Fruit fly (Drosophila melanogaster) S2 (cell line): ENCODE measurements around the gene GstD3.
A peak's percentile ranks its signal among the peaks of the same experiment; 100 is the strongest.

Experiments
- CG8478 ChIP-seq: fragments of >200 bp; optimal IDR thresholded peaks from 2 replicates; lab custom pipeline; 2018
- CTCF ChIP-seq, 2 experiments: fragments of >200 bp; optimal IDR thresholded peaks; 2 replicates each; lab custom pipeline; 2018

GstD3 gene

DNA sequence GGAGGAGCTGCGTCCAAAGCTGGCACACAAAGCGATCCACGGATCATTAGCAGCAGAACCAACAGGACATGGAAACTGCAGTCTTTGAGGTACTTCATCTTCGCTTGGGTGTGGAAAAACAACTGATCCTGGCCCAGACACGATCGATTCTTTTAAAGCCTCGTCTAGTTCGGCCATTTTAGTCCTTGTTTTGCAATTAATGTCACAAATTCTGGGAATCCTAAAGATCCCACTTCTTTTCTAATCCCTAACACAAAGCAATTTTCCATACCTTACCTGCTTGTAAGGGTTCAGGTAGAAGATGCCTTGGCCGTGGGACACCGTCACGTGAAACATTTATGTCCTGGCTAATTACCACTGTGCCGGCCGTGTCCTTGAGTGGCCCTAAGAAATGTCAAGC is 9.7 kb downstream of the GstD3 start, which contains the start of gene CG10035:
CG10035 (minus strand) TSS at position 129 of the 400 bp plus-strand sequence.
- TF ChIP-seq CG8478 (lab: Kevin White, UChicago): no peak
- no peak for TF ChIP-seq CTCF (optimal IDR thresholded peaks at IDR 0.05; lab: Kevin White, UChicago)

DNA sequence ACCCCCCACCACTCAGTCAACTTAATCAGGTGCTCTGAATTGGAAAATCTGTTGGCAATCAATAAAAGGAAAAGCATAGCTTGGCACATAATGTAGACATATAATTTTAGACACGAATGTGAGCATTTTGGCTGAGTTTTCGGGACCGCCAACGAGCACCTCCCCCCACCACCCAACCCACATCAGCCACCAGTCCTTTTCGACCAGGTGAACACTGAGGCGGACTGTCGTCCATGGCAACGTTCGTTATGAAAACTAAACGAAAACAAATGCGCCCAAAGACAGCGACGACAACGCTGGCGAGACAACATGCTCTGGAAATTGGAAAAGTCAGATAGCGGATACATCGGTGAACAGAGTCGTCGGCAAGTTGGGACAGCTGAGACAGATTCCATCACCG is 10.2 kb downstream of the GstD3 start, which contains the start of gene GstD11:
GstD11 (plus strand) TSS at position 301 of the 400 bp plus-strand sequence.
- TF ChIP-seq CG8478 (lab: Kevin White, UChicago) (no peak), CTCF (optimal IDR thresholded peaks at IDR 0.05; lab: Kevin White, UChicago) (no peak)

DNA sequence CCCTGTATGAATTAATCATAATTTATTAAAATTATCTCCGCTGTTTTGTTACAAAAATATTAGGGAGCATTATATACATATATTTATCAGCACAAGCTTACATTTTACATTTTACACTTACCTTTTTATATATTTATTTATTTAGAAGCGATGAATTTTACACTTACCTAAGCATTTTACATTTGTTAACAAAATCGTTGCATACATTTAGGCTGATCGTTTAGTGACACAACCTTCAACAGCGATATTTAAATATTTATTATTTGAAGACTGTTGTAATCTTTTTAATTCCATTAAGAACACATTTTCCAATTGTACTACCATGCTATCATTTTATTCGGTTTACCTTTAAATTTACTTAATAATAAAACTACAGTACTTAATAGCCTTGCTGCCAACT is 10.9 kb downstream of the GstD3 start:
- TF ChIP-seq CTCF (optimal IDR thresholded peaks at IDR 0.05; lab: Kevin White, UChicago): peak in 1 of 2 experiments; percentile 29
- no peak for TF ChIP-seq CG8478 (lab: Kevin White, UChicago)

DNA sequence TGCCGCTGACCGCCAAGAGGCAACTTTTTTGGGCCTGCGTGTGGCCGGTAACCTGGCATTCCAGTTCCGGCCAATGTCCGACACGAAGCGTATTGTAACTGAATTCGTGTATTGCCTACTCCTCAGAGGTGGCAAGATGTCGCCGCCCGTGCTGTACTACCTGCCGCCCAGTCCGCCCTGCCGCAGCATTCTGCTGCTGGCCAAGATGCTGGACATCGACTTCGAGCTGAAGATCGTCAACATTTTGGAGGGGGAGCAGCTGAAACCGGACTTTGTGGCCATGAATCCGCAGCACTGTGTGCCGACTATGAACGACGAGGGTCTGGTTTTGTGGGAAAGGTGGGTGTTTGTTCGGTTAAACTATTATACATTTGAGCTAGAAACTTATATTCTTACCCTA is 11.4 kb downstream of the GstD3 start:
- TF ChIP-seq CTCF (optimal IDR thresholded peaks at IDR 0.05; lab: Kevin White, UChicago): no peak

DNA sequence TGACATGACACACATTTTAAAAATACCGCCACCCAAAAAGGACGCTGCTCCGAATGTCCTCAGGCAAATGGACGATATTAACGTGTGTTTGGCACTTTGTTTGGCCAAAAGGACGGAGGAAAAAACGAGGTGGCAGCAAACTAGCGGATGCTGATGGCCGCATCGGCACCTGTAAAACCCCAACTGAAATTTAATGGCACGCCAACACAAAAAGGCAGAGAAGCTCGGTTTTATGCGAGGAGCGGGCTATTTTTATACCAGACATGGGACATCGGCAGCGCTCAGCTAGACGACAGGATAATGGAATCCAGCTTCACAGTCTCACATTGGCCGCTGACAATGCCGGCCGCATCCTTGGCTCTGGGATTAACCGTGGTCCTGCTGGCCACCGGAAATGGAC is 13.1 kb downstream of the GstD3 start, which contains the start of gene Sol1:
Sol1 (plus strand) TSS at position 301 of the 400 bp plus-strand sequence.
- TF ChIP-seq CTCF (optimal IDR thresholded peaks at IDR 0.05; lab: Kevin White, UChicago) (no peak), CG8478 (lab: Kevin White, UChicago) (no peak)

DNA sequence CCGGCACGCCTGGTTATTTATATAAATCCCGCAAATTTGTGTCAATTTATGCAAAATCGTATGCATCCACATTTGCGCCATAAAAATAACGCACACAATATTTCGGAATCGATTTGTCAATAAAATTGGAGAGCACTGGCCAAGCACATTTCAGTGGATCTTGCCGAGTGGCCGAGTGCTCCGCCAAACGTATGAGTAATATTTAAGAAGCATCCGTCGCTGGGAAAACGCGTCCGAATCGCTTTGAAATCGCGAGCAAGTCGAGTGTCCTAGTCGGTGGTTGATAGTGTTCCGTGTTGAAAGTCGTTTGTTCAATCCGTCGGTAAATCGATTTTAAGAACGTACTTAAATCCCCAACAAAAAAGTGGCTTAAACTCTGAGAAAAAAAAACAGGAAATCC is 14.1 kb downstream of the GstD3 start, which contains the start of gene CG33098:
CG33098 (plus strand) TSS at position 224 of the 400 bp plus-strand sequence.
- TF ChIP-seq CG8478 (lab: Kevin White, UChicago) (no peak), CTCF (optimal IDR thresholded peaks at IDR 0.05; lab: Kevin White, UChicago) (no peak)

DNA sequence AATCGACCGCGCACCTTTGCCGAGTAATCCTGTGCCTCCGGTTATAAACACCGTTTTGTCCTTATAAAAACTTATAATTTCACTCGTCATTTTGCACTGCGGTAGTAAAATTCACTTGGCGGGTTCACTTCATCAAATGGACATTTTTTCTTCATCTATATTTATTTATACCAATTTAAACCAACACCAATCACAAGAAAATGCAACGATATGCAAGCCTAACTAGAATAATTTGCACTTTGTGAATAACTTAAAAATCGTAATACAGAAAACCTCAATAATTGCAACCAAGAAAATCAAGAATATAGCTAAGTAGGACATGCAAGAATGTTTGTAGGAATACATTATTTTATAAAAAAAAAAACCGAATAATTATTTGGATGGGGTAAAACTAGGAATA is 23.0 kb downstream of the GstD3 start, which contains the start of the genes CG10096 and CG10097:
CG10096 (minus strand) TSS at position 101 of the 400 bp plus-strand sequence.
CG10097 (minus strand) TSS at position 101 of the 400 bp plus-strand sequence.
- TF ChIP-seq CTCF (optimal IDR thresholded peaks at IDR 0.05; lab: Kevin White, UChicago): no peak
- TF ChIP-seq CG8478 (lab: Kevin White, UChicago): no peak

DNA sequence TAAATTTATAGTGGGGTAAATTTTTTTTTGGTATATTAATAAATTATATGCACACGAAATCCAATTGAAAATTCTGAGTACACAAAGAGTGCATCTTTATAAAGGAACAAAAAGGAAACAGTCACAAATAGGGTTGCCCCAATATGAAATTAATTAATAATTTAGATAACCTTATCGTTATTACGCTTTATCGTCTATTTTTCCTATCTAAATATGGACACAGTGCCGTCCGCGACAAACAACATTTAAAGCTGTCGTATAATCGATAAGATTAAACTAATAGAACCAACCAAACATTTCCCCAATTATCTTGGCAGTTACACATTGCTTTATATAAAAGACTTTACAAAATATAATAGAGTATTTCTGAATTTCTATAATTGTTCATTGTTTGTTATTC is 25.2 kb downstream of the GstD3 start:
- TF ChIP-seq CG8478 (lab: Kevin White, UChicago): no peak
- no peak for TF ChIP-seq CTCF (optimal IDR thresholded peaks at IDR 0.05; lab: Kevin White, UChicago)

DNA sequence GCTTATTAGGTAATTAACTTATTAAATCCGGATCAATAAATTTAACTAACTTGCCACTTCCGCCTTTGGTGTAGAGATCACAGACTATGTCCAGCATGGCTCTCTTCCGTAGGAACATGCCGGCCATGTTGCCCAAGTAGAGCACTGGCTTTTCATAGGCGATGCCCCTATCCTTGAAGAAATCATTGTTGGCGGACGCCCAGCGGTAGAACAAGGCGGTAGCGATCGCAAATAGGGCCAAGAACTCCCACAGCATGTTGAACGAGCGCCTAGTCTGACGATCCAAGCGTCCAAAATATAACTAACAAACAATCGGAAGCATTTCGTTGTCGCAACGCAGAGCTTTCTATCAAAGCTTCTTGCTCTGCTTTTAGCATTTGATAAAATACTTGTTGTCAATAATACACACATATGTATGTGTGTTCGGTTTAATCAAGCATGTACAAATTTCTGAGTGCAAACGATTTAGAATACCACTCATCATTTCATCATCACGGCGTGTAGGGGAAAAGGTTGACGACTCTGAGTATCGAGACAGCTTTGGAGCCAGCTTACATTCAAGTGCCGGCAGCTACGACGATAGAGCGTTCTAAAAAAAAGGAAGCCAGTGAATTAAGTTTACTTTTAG is 25.9 kb downstream of the GstD3 start, which contains the start of gene Cyp9f3:
Cyp9f3 (minus strand) TSS at position 310 of the 628 bp plus-strand sequence.
- TF ChIP-seq CTCF (optimal IDR thresholded peaks at IDR 0.05; lab: Kevin White, UChicago) (no peak), CG8478 (lab: Kevin White, UChicago) (no peak)

DNA sequence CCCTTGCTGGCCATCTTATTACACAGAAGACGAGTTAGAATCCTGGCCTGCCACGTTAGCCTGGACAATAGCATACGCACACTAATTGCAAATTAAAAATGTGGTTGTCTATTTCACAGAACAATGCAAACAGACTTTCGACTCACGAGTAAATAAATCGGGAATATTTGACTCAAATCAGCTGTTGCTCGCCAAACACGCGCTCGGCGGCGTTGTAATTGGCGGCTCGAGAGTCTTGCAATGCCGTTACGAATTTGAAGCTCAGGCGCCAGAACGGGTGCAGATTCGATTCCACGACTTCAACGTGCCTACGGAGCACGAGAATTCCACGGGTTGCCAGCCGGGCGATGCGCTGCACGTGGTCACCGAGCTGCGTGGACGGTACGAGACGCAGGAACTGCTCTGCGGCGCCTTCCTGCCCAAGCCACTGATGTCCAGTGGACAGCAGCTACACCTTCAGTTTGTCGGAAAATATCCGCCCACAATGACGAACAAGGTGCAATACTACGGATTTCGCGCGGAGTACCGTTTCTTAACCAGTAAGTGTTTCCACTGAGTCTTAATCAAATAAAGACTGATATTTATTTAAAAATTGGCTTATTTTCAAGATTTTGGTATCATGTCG is 28.9 kb downstream of the GstD3 start, which contains the start of gene DNAlig3:
DNAlig3 (minus strand) TSS at position 168 of the 625 bp plus-strand sequence.
- TF ChIP-seq CG8478 (lab: Kevin White, UChicago) (no peak), CTCF (optimal IDR thresholded peaks at IDR 0.05; lab: Kevin White, UChicago) (peak; percentile 6 to 13)

DNA sequence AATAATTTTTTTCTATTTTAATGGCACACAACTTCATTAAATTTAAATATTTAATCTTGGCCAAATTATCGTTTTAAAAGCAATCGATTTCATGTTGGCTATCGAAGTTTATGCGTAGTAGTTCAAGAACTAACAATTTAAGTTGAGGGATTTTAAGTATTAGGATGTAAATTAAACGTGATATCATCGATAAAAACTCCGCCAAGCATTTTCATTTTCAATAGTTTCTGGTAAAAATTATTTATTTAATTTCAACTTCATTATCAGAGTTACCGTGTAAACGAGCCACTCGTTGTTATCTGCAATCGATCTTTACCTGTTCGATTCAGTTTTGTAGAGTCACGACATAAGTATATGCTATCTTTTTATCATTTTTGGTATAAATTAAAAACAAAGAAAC is 30.1 kb downstream of the GstD3 start:
- TF ChIP-seq CTCF (optimal IDR thresholded peaks at IDR 0.05; lab: Kevin White, UChicago) (no peak), CG8478 (lab: Kevin White, UChicago) (no peak)

DNA sequence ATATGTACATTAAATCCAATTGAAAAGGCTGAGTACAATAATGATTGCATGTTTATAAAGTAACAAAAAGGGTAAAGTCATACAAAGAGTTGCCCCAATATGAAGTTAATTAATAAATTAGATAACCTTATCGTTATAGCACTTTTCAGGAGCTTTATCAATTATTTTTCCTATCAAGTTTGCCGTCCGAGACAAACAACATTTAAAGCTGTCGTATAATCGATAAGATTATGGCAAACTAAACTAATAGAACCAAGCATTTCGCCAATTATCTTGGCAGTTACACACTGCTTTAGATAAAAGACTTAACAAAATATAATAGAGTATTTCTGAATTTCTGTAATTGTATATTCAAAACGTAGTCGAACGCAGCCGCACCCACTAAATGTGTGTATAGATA is 32.3 kb downstream of the GstD3 start:
- TF ChIP-seq CTCF (optimal IDR thresholded peaks at IDR 0.05; lab: Kevin White, UChicago) (no peak), CG8478 (lab: Kevin White, UChicago) (no peak)

DNA sequence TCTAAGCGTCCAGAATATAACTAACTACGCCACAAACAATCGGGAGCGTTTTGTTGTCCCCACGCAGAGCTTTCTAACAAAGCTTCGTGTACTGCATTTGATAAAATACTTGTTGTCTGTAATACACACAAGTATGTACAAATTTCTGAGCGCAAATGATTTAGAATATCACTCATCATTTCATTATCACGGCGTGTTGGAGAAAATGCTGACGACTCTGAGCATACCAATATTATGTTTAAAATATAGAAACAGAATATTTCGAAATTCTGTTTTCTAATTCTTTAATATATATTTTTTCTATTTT is 33.0 kb downstream of the GstD3 start, which contains the start of gene Cyp9f2:
Cyp9f2 (minus strand) TSS at position 101 of the 307 bp plus-strand sequence.
- TF ChIP-seq CG8478 (lab: Kevin White, UChicago) (no peak), CTCF (optimal IDR thresholded peaks at IDR 0.05; lab: Kevin White, UChicago) (no peak)

DNA sequence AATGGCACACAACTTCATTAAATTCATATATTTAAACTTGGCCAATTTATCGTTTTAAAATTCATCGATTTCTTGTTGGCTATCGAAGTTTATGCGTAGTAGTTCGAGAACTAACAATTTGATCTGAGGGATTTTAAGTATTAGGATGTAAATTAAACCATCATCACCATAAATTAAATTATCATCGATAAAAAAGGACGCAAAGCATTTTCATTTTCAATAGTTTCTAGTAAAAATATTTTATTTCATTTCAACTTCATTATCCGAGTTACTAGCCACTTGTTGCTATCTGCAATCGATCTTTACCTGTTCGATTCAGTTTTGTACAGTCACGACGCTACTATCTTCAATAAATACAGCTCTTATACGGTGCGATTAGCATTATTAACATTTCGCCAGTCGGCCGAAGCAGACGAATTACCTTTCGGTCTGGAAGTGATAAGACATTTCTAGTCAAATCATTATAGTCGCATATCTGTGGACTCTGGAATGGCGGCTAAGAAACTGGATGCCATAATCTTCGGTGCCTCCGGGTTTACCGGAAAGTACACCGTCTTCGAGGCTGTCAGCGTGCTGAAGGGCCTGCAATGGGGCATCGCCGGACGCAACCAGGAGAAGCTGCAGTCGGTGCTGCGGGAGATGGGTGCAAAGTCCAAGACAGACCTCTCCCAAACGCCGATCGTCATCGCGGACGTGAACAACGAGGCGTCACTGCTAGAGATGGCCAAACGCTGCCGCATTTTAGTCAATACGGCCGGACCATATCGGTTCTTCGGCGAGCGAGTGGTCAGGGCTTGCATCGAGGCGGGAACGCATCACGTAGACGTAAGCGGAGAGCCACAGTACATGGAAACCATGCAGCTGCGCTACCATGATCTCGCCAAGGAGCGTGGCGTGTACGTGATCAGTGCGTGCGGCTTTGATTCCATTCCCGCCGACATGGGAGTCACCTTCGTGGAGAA is 33.6 kb downstream of the GstD3 start, which contains the start of gene CG5167:
CG5167 (plus strand) TSS at position 298 of the 962 bp plus-strand sequence.
- TF ChIP-seq CTCF (optimal IDR thresholded peaks at IDR 0.05; lab: Kevin White, UChicago) (no peak), CG8478 (lab: Kevin White, UChicago) (no peak)
